Worm (Caenorhabditis elegans) whole organism, late embryonic: ENCODE measurements around the gene Y73F4A.3.

Experiments
- ceh-18 ChIP-seq: sonication (generic microtip); optimal IDR thresholded peaks from 2 replicates; lab custom pipeline; 2016; ENCODE audit warnings: missing genetic modification characterization, missing compliant biosample characterization
- nfya-1 ChIP-seq: sonication (generic microtip); optimal IDR thresholded peaks from 2 replicates; lab custom pipeline; 2017; ENCODE audit warnings: missing genetic modification characterization, mild to moderate bottlenecking, missing compliant biosample characterization, antibody characterized with exemption, moderate library complexity
- nhr-11 ChIP-seq: fragments of 150-350 bp; optimal IDR thresholded peaks from 2 replicates; lab custom pipeline; 2014; ENCODE audit warnings: missing biosample characterization, missing genetic modification characterization
- pha-2 ChIP-seq: sonication (generic microtip); optimal IDR thresholded peaks from 2 replicates; lab custom pipeline; 2017; ENCODE audit warnings: mild to moderate bottlenecking, missing genetic modification characterization, missing compliant biosample characterization
- pros-1 ChIP-seq: fragments of 150-350 bp; optimal IDR thresholded peaks from 2 replicates; lab custom pipeline; 2014; ENCODE audit warnings: missing biosample characterization, missing genetic modification reagents, missing genetic modification characterization
- syd-9 ChIP-seq: sonication (generic microtip); optimal IDR thresholded peaks from 2 replicates; lab custom pipeline; 2016; ENCODE audit warnings: mild to moderate bottlenecking, missing genetic modification characterization, moderate library complexity, missing compliant biosample characterization
- unc-55 ChIP-seq: sonication (generic microtip); optimal IDR thresholded peaks from 2 replicates; lab custom pipeline; 2017; ENCODE audit warnings: missing biosample characterization, missing genetic modification reagents, missing genetic modification characterization

ce11 chrIV:9007947-9008346 is 32.3 kb downstream of the Y73F4A.3 start:
- TF ChIP-seq ceh-18 (no peak), pros-1 (tag; lab: Kevin White, UChicago) (no peak), nfya-1 (tag; lab: Kevin White, UChicago) (no peak), nhr-11 (tag; lab: Kevin White, UChicago) (no peak), unc-55 (GFP tag; lab: Kevin White, UChicago) (peak; percentile 69), syd-9 (tag; lab: Kevin White, UChicago) (no peak), pha-2 (tag; lab: Kevin White, UChicago) (no peak)
